Fruit fly (Drosophila melanogaster) whole organism, embryonic: ENCODE results near the gene Jupiter.
A peak's percentile ranks its signal among the peaks of the same experiment; 100 is the strongest.

Experiments used
- Ada2b ChIP-seq: fragments of 200-800 bp; sonication (Bioruptor generic); IDR thresholded peaks from 2 replicates; pipeline ENCODE4 v1.3.6; 2022; ENCODE audit warnings: missing biosample characterization, missing genetic modification characterization
- Adf1 ChIP-seq: fragments of 200-800 bp; sonication (Bioruptor generic); IDR thresholded peaks from 2 replicates; pipeline ENCODE4 v1.3.6; 2022; ENCODE audit warnings: missing biosample characterization, missing genetic modification characterization
- B-H1 ChIP-seq: fragments of 200-800 bp; sonication (Bioruptor generic); IDR thresholded peaks from 3 replicates; pipeline ENCODE4 v1.3.6; 2022; ENCODE audit warnings: missing biosample characterization, missing genetic modification characterization
- B-H2 ChIP-seq: fragments of 200-800 bp; sonication (Bioruptor generic); optimal IDR thresholded peaks from 2 replicates; lab custom pipeline; 2018; ENCODE audit warnings: missing biosample characterization, mild to moderate bottlenecking, missing genetic modification characterization
- Bgb ChIP-seq: fragments of 200-800 bp; sonication (Bioruptor generic); IDR thresholded peaks from 2 replicates; pipeline ENCODE4 v1.3.6; 2022; ENCODE audit warnings: missing biosample characterization, missing genetic modification characterization; ENCODE audit not compliant: partially characterized antibody
- CG10274 ChIP-seq: fragments of 200-800 bp; sonication (Bioruptor generic); optimal IDR thresholded peaks from 3 replicates; lab custom pipeline; 2017; ENCODE audit warnings: missing biosample characterization, mild to moderate bottlenecking, missing genetic modification characterization
- CG12942 ChIP-seq: fragments of 200-800 bp; sonication (Bioruptor generic); optimal IDR thresholded peaks from 3 replicates; lab custom pipeline; 2016; ENCODE audit warnings: missing biosample characterization, missing genetic modification characterization
- CG13287 ChIP-seq: fragments of 200-800 bp; sonication (Bioruptor generic); IDR thresholded peaks from 2 replicates; pipeline ENCODE4 v1.3.6; 2022; ENCODE audit warnings: missing biosample characterization, missing genetic modification characterization; ENCODE audit not compliant: partially characterized antibody
- CG13424 ChIP-seq: fragments of 200-800 bp; sonication (Bioruptor generic); optimal IDR thresholded peaks from 2 replicates; lab custom pipeline; 2019; ENCODE audit warnings: missing biosample characterization, mild to moderate bottlenecking, missing genetic modification characterization, moderate library complexity
- CG2129 ChIP-seq: fragments of 200-800 bp; sonication (Bioruptor generic); IDR thresholded peaks from 2 replicates; pipeline ENCODE4 v1.3.6; 2022; ENCODE audit warnings: missing biosample characterization, missing genetic modification characterization; ENCODE audit not compliant: partially characterized antibody
- CG3407 ChIP-seq: fragments of 200-800 bp; sonication (Bioruptor generic); optimal IDR thresholded peaks from 2 replicates; lab custom pipeline; 2018; ENCODE audit warnings: missing biosample characterization, mild to moderate bottlenecking, missing genetic modification characterization
- CG34376 ChIP-seq: fragments of 200-800 bp; sonication (Bioruptor generic); optimal IDR thresholded peaks from 2 replicates; lab custom pipeline; 2018; ENCODE audit warnings: missing biosample characterization, mild to moderate bottlenecking, missing genetic modification characterization
- CG4617 ChIP-seq: fragments of 200-800 bp; sonication (Bioruptor generic); optimal IDR thresholded peaks from 3 replicates; lab custom pipeline; 2016; ENCODE audit warnings: missing biosample characterization, missing genetic modification characterization, borderline replicate concordance
- CG4730 ChIP-seq: fragments of 200-800 bp; sonication (Bioruptor generic); IDR thresholded peaks from 2 replicates; pipeline ENCODE4 v1.3.6; 2022; ENCODE audit warnings: missing biosample characterization, missing genetic modification characterization
- CG4854 ChIP-seq: fragments of 200-800 bp; sonication (Bioruptor generic); optimal IDR thresholded peaks from 2 replicates; lab custom pipeline; 2016; ENCODE audit warnings: missing biosample characterization, missing genetic modification characterization, inconsistent platforms
- CG7786 ChIP-seq: fragments of 200-800 bp; sonication (Bioruptor generic); optimal IDR thresholded peaks from 2 replicates; lab custom pipeline; 2016; ENCODE audit warnings: missing biosample characterization, missing genetic modification characterization
- CG8281 ChIP-seq: fragments of 200-800 bp; sonication (Bioruptor generic); optimal IDR thresholded peaks from 2 replicates; lab custom pipeline; 2018; ENCODE audit warnings: missing biosample characterization, mild to moderate bottlenecking, missing genetic modification characterization, moderate library complexity
- CG9727 ChIP-seq: fragments of 200-800 bp; sonication (Bioruptor generic); optimal IDR thresholded peaks from 3 replicates; lab custom pipeline; 2017; ENCODE audit warnings: missing biosample characterization, mild to moderate bottlenecking, missing genetic modification characterization
- CG9876 ChIP-seq: fragments of 200-800 bp; sonication (Bioruptor generic); optimal IDR thresholded peaks from 2 replicates; lab custom pipeline; 2016; ENCODE audit warnings: missing biosample characterization, missing genetic modification characterization
- Dek ChIP-seq: fragments of 200-800 bp; sonication (Bioruptor generic); optimal IDR thresholded peaks from 3 replicates; lab custom pipeline; 2019; ENCODE audit warnings: missing biosample characterization, mild to moderate bottlenecking, missing genetic modification characterization, moderate library complexity
- Dfd ChIP-seq, 2 experiments: fragments of >200 bp; optimal IDR thresholded peaks; 2 replicates each; lab custom pipeline; 2017; ENCODE audit warnings: missing biosample characterization in 2 of 2, missing genetic modification characterization in 2 of 2
- Eip74EF ChIP-seq, 2 experiments: fragments of 200-800 bp in 1 of 2; fragments of >200 bp in 1 of 2; sonication (Bioruptor generic) in 1 of 2; optimal IDR thresholded peaks; 2 replicates each; lab custom pipeline; 2017 to 2019; ENCODE audit warnings: missing biosample characterization in 2 of 2, missing genetic modification characterization in 2 of 2, mild to moderate bottlenecking in 1 of 2, moderate library complexity in 1 of 2
- HLH4C ChIP-seq: fragments of 200-800 bp; sonication (Bioruptor generic); IDR thresholded peaks from 3 replicates; pipeline ENCODE4 v1.3.6; 2022; ENCODE audit warnings: missing biosample characterization, missing genetic modification characterization; ENCODE audit not compliant: partially characterized antibody
- HLH54F ChIP-seq: fragments of 200-800 bp; sonication (Bioruptor generic); optimal IDR thresholded peaks from 3 replicates; lab custom pipeline; 2016; ENCODE audit warnings: missing biosample characterization, missing genetic modification characterization
- HLHmδ ChIP-seq: fragments of 200-800 bp; sonication (Bioruptor generic); optimal IDR thresholded peaks from 2 replicates; lab custom pipeline; 2018; ENCODE audit warnings: missing biosample characterization, mild to moderate bottlenecking, missing genetic modification characterization, moderate library complexity
- Hand ChIP-seq: fragments of 200-800 bp; sonication (Bioruptor generic); optimal IDR thresholded peaks from 2 replicates; lab custom pipeline; 2017; ENCODE audit warnings: mild to moderate bottlenecking, missing biosample characterization, missing genetic modification reagents, missing genetic modification characterization
- Hr39 ChIP-seq: fragments of >200 bp; optimal IDR thresholded peaks from 2 replicates; lab custom pipeline; 2017
- Jarid2 ChIP-seq: fragments of 200-800 bp; sonication (Bioruptor generic); optimal IDR thresholded peaks from 3 replicates; lab custom pipeline; 2017; ENCODE audit warnings: mild to moderate bottlenecking, missing biosample characterization, missing genetic modification reagents, missing genetic modification characterization
- Lpt ChIP-seq: fragments of >200 bp; optimal IDR thresholded peaks from 2 replicates; lab custom pipeline; 2018; ENCODE audit warnings: missing biosample characterization, missing genetic modification characterization
- Oli ChIP-seq: fragments of 200-800 bp; sonication (Bioruptor generic); optimal IDR thresholded peaks from 2 replicates; lab custom pipeline; 2018; ENCODE audit warnings: missing biosample characterization, mild to moderate bottlenecking, missing genetic modification characterization, moderate library complexity
- Taf1 ChIP-seq: fragments of 200-800 bp; sonication (Bioruptor generic); IDR thresholded peaks from 2 replicates; pipeline ENCODE4 v1.3.6; 2022; ENCODE audit warnings: missing biosample characterization, missing genetic modification characterization
- chm ChIP-seq: fragments of 200-800 bp; sonication (Bioruptor generic); IDR thresholded peaks from 2 replicates; pipeline ENCODE4 v1.3.6; 2022; ENCODE audit warnings: missing biosample characterization, missing genetic modification characterization
- fu2 ChIP-seq: fragments of 200-800 bp; sonication (Bioruptor generic); optimal IDR thresholded peaks from 2 replicates; lab custom pipeline; 2016; ENCODE audit warnings: missing biosample characterization, missing genetic modification characterization
- gce ChIP-seq: fragments of 200-800 bp; sonication (Bioruptor generic); IDR thresholded peaks from 3 replicates; pipeline ENCODE4 v1.3.6; 2022; ENCODE audit warnings: missing biosample characterization, missing genetic modification characterization
- gcm ChIP-seq: fragments of 200-800 bp; sonication (Bioruptor generic); optimal IDR thresholded peaks from 2 replicates; lab custom pipeline; 2019; ENCODE audit warnings: missing biosample characterization, mild to moderate bottlenecking, missing genetic modification characterization, moderate library complexity
- gem ChIP-seq: fragments of 200-800 bp; sonication (Bioruptor generic); optimal IDR thresholded peaks from 2 replicates; lab custom pipeline; 2019; ENCODE audit warnings: missing biosample characterization, mild to moderate bottlenecking, missing genetic modification characterization, moderate library complexity
- hb ChIP-seq: fragments of 200-800 bp; sonication (Bioruptor generic); IDR thresholded peaks from 3 replicates; pipeline ENCODE4 v1.3.6; 2022; ENCODE audit warnings: missing biosample characterization, missing genetic modification characterization; ENCODE audit not compliant: partially characterized antibody
- ind ChIP-seq: fragments of 200-800 bp; sonication (Bioruptor generic); optimal IDR thresholded peaks from 3 replicates; lab custom pipeline; 2016; ENCODE audit warnings: missing biosample characterization, missing genetic modification characterization
- inv ChIP-seq: fragments of 200-800 bp; sonication (Bioruptor generic); IDR thresholded peaks from 2 replicates; pipeline ENCODE4 v1.3.6; 2022; ENCODE audit warnings: missing biosample characterization, missing genetic modification characterization; ENCODE audit not compliant: partially characterized antibody
- lola ChIP-seq, 3 experiments: fragments of >200 bp in 2 of 3; fragments of 200-800 bp in 1 of 3; sonication (Bioruptor generic) in 1 of 3; optimal IDR thresholded peaks; 2 replicates each; lab custom pipeline; 2017 to 2019; ENCODE audit warnings: missing biosample characterization in 3 of 3, missing genetic modification characterization in 3 of 3, mild to moderate bottlenecking in 1 of 3, moderate library complexity in 1 of 3
- pho ChIP-seq: fragments of 200-800 bp; sonication (Bioruptor generic); optimal IDR thresholded peaks from 2 replicates; lab custom pipeline; 2016; ENCODE audit warnings: missing biosample characterization, missing genetic modification characterization
- pum ChIP-seq: fragments of 200-800 bp; sonication (Bioruptor generic); optimal IDR thresholded peaks from 2 replicates; lab custom pipeline; 2016; ENCODE audit warnings: missing biosample characterization, missing genetic modification characterization
- rib ChIP-seq: fragments of 200-800 bp; sonication (Bioruptor generic); IDR thresholded peaks from 2 replicates; pipeline ENCODE4 v1.3.6; 2022; ENCODE audit warnings: missing biosample characterization, missing genetic modification characterization
- sim ChIP-seq: fragments of 200-800 bp; sonication (Bioruptor generic); IDR thresholded peaks from 2 replicates; pipeline ENCODE4 v1.3.6; 2022; ENCODE audit warnings: missing biosample characterization, missing genetic modification characterization
- sisA ChIP-seq: fragments of 200-800 bp; sonication (Bioruptor generic); IDR thresholded peaks from 2 replicates; pipeline ENCODE4 v1.3.6; 2022; ENCODE audit warnings: missing biosample characterization, missing genetic modification characterization
- tin ChIP-seq: fragments of 200-800 bp; sonication (Bioruptor generic); optimal IDR thresholded peaks from 3 replicates; lab custom pipeline; 2016; ENCODE audit warnings: missing biosample characterization, missing genetic modification characterization
- toy ChIP-seq: fragments of 200-800 bp; sonication (Bioruptor generic); IDR thresholded peaks from 2 replicates; pipeline ENCODE4 v1.3.6; 2022; ENCODE audit warnings: missing biosample characterization, missing genetic modification characterization
- twi ChIP-seq: fragments of 200-800 bp; optimal IDR thresholded peaks from 2 replicates; lab custom pipeline; 2019; ENCODE audit warnings: missing biosample characterization, mild to moderate bottlenecking, missing genetic modification characterization, moderate library complexity

Jupiter gene

dm6 chr3R:11562326-11563109, 57.2 kb downstream of the Jupiter start (continued):
- peak; percentile 88 for TF ChIP-seq chm (GFP tag; lab: Robert Waterston, UW)
- peak; percentile 51 for TF ChIP-seq twi (tag; lab: Kevin White, UChicago)
- TF ChIP-seq inv (GFP tag; lab: Robert Waterston, UW): no peak
- TF ChIP-seq Jarid2 (GFP tag; lab: Kevin White, UChicago): peak; percentile 63
- TF ChIP-seq CG3407 (GFP tag; lab: Kevin White, UChicago): peak; percentile 73
- no peak for TF ChIP-seq CG2129 (GFP tag; lab: Robert Waterston, UW)
- TF ChIP-seq Oli (tag; lab: Kevin White, UChicago): peak; percentile 87
- TF ChIP-seq sim (GFP tag; lab: Robert Waterston, UW): peak; percentile 86
- TF ChIP-seq CG12942 (GFP tag; lab: Kevin White, UChicago): peak; percentile 77
- peak; percentile 81 for TF ChIP-seq toy
- peak; percentile 93 for TF ChIP-seq gce (GFP tag; lab: Robert Waterston, UW)
- peak; percentile 69 for TF ChIP-seq CG9876 (GFP tag; lab: Kevin White, UChicago)
- TF ChIP-seq CG4730 (GFP tag; lab: Robert Waterston, UW): peak; percentile 86
- TF ChIP-seq B-H2: peak; percentile 80
- peak in 1 of 2 experiments; percentile 23 for TF ChIP-seq Dfd (GFP tag; optimal IDR thresholded peaks at IDR 0.05; lab: Kevin White, UChicago)
- peak; percentile 91 for TF ChIP-seq CG7786
- TF ChIP-seq HLH54F (GFP tag; lab: Kevin White, UChicago): peak; percentile 90
- no peak; the same call in 1 of the 2 replicates for TF ChIP-seq CG13287 (GFP tag; lab: Robert Waterston, UW)
- peak in 1 of 3 experiments; percentile 55 for TF ChIP-seq lola (GFP tag; optimal IDR thresholded peaks at IDR 0.05; lab: Kevin White, UChicago)
- TF ChIP-seq pum: peak; percentile 97
- TF ChIP-seq Hr39 (lab: Kevin White, UChicago): no peak
- TF ChIP-seq Eip74EF (GFP tag; optimal IDR thresholded peaks at IDR 0.05; lab: Kevin White, UChicago): peak in 1 of 2 experiments; percentile 79
- TF ChIP-seq Bgb: no peak; the same call in 1 of the 2 replicates
- no peak for TF ChIP-seq Lpt (GFP tag; lab: Kevin White, UChicago)
- peak; percentile 54 for TF ChIP-seq Adf1 (GFP tag; lab: Robert Waterston, UW)
- TF ChIP-seq HLHmδ (GFP tag; lab: Kevin White, UChicago): no peak
- peak; percentile 92 for TF ChIP-seq Ada2b (GFP tag; lab: Robert Waterston, UW)
- TF ChIP-seq CG4854 (GFP tag; lab: Kevin White, UChicago): peak; percentile 89
- peak; percentile 90 for TF ChIP-seq gem (tag; lab: Kevin White, UChicago)
- peak; percentile 76 for TF ChIP-seq CG8281 (tag; lab: Kevin White, UChicago)
- peak; percentile 96 for TF ChIP-seq CG34376
- peak; percentile 86 for TF ChIP-seq fu2 (GFP tag; lab: Kevin White, UChicago)
- TF ChIP-seq Dek (tag; lab: Kevin White, UChicago): peak; percentile 89
- TF ChIP-seq Hand (GFP tag; lab: Kevin White, UChicago): peak; percentile 89
- TF ChIP-seq CG4617 (GFP tag; lab: Kevin White, UChicago): peak; percentile 70
- TF ChIP-seq gcm (GFP tag; lab: Kevin White, UChicago): peak; percentile 78
- peak; percentile 92 for TF ChIP-seq rib (GFP tag; lab: Robert Waterston, UW)
- peak; percentile 85 for TF ChIP-seq CG13424 (tag; lab: Kevin White, UChicago)
- peak; percentile 91 for TF ChIP-seq Taf1
- TF ChIP-seq CG10274 (GFP tag; lab: Kevin White, UChicago): peak; percentile 80
- TF ChIP-seq HLH4C (GFP tag; lab: Robert Waterston, UW): no peak
- TF ChIP-seq B-H1 (GFP tag; lab: Robert Waterston, UW): peak; percentile 88
- TF ChIP-seq ind (GFP tag; lab: Kevin White, UChicago): peak; percentile 95
- no peak for TF ChIP-seq hb (GFP tag; lab: Robert Waterston, UW)
- peak; percentile 94 for TF ChIP-seq sisA (GFP tag; lab: Robert Waterston, UW)
- TF ChIP-seq CG9727 (GFP tag; lab: Kevin White, UChicago): peak; percentile 82
- TF ChIP-seq tin (GFP tag; lab: Kevin White, UChicago): peak; percentile 94
- peak; percentile 86 for TF ChIP-seq pho (GFP tag; lab: Kevin White, UChicago)
